Fruit fly (Drosophila melanogaster) whole organism, prepupa: ENCODE results near the gene kuz.

Experiments
- Blimp-1 ChIP-seq: fragments of 200-800 bp; sonication (Bioruptor generic); optimal IDR thresholded peaks from 3 replicates; lab custom pipeline; 2017; ENCODE audit warnings: missing biosample characterization, missing genetic modification characterization, mild to moderate bottlenecking, moderate library complexity, missing genetic modification reagents
- CG15336 ChIP-seq: fragments of 200-800 bp; sonication (Bioruptor generic); IDR thresholded peaks from 2 replicates; pipeline ENCODE4 v1.3.6; 2022; ENCODE audit warnings: missing biosample characterization, missing genetic modification characterization
- CG8319 ChIP-seq: fragments of 200-800 bp; sonication (Bioruptor generic); optimal IDR thresholded peaks from 3 replicates; lab custom pipeline; 2016; ENCODE audit warnings: missing biosample characterization, missing genetic modification characterization
- Gug ChIP-seq: fragments of 200-800 bp; sonication (Bioruptor generic); IDR thresholded peaks from 2 replicates; pipeline ENCODE4 v1.3.6; 2022; ENCODE audit warnings: missing biosample characterization, missing genetic modification characterization
- Hr38 ChIP-seq: sonication (Bioruptor generic); optimal IDR thresholded peaks from 2 replicates; lab custom pipeline; 2016; ENCODE audit warnings: missing biosample characterization, missing genetic modification characterization
- Sox15 ChIP-seq: fragments of 200-800 bp; sonication (Bioruptor generic); optimal IDR thresholded peaks from 3 replicates; lab custom pipeline; 2016; ENCODE audit warnings: missing biosample characterization, missing genetic modification characterization
- achi ChIP-seq: fragments of 200-800 bp; sonication (Bioruptor generic); optimal IDR thresholded peaks from 3 replicates; lab custom pipeline; 2016; ENCODE audit warnings: missing biosample characterization, missing genetic modification characterization
- cyc ChIP-seq: fragments of 200-800 bp; sonication (Bioruptor generic); optimal IDR thresholded peaks from 3 replicates; lab custom pipeline; 2016; ENCODE audit warnings: missing biosample characterization, missing genetic modification characterization
- spab ChIP-seq: fragments of 200-800 bp; sonication (Bioruptor generic); optimal IDR thresholded peaks from 2 replicates; lab custom pipeline; 2017; ENCODE audit warnings: missing biosample characterization, mild to moderate bottlenecking, missing genetic modification characterization, missing genetic modification reagents

dm6 chr2L:13555397-13555796 is 5.5 kb downstream of the kuz start:
- TF ChIP-seq Blimp-1 (GFP tag; lab: Kevin White, UChicago) (no peak), achi (GFP tag; lab: Kevin White, UChicago) (no peak), Sox15 (GFP tag; lab: Kevin White, UChicago) (no peak), Gug (no peak), CG15336 (GFP tag; lab: Robert Waterston, UW) (no peak), CG8319 (GFP tag; lab: Kevin White, UChicago) (no peak), cyc (GFP tag; lab: Kevin White, UChicago) (no peak), spab (no peak), Hr38 (no peak)
